Fruit fly (Drosophila melanogaster) Kc167 (cell line): ENCODE results near the gene kek4.

Source experiments
- Myc ChIP-seq: fragments of >200 bp; optimal IDR thresholded peaks from 2 replicates; lab custom pipeline; 2017; ENCODE audit warnings: missing external identifiers
- Sin3A ChIP-seq: fragments of >200 bp; optimal IDR thresholded peaks from 2 replicates; lab custom pipeline; 2018; ENCODE audit warnings: missing external identifiers
- h ChIP-seq: fragments of >200 bp; optimal IDR thresholded peaks from 3 replicates; lab custom pipeline; 2018; ENCODE audit warnings: missing external identifiers
- insv ChIP-seq: fragments of >200 bp; optimal IDR thresholded peaks from 3 replicates; lab custom pipeline; 2018; ENCODE audit warnings: missing external identifiers
- psq ChIP-seq: fragments of >200 bp; optimal IDR thresholded peaks from 2 replicates; lab custom pipeline; 2017; ENCODE audit warnings: missing external identifiers

dm6 chr2L:13204151-13204550 lies 11.0 kb downstream of the kek4 start:
- no peak for TF ChIP-seq Sin3A
- no peak for TF ChIP-seq psq (lab: Kevin White, UChicago)
- no peak for TF ChIP-seq Myc (lab: Kevin White, UChicago)
- TF ChIP-seq h (lab: Kevin White, UChicago): no peak
- TF ChIP-seq insv (lab: Kevin White, UChicago): no peak
